Worm (Caenorhabditis elegans): ENCODE data around the gene H28G03.3.

The H28G03.3 gene

ce11 chrX:5256999-5257398 lies 30.8 kb upstream of the H28G03.3 start, which contains the start of gene nspg-12:
TSS of gene nspg-12 (plus strand) at chrX:5257299.
- TF ChIP-seq ztf-4 (tag; optimal IDR thresholded peaks at IDR 0.05) = no peak
- peak; percentile 44 for TF ChIP-seq elt-2 (tag; optimal IDR thresholded peaks at IDR 0.05)

- TF ChIP-seq nhr-25 (tag; optimal IDR thresholded peaks at IDR 0.05) (no peak), unc-39 (tag; optimal IDR thresholded peaks at IDR 0.05) (no peak), mdl-1 (tag; optimal IDR thresholded peaks at IDR 0.05) (no peak), elt-2 (tag; optimal IDR thresholded peaks at IDR 0.05) (peak; percentile 73)
Observed at ce11 chrX:5255320-5255719, 29.2 kb upstream of the H28G03.3 start.

ce11 chrX:5254894-5255293 lies 28.7 kb upstream of the H28G03.3 start, which contains the start of gene nspg-13:
TSS of gene nspg-13 (plus strand) at chrX:5255194.
- TF ChIP-seq egl-5 (tag; optimal IDR thresholded peaks at IDR 0.05) (no peak), elt-2 (tag; optimal IDR thresholded peaks at IDR 0.05) (no peak), ZK546.5 (tag; optimal IDR thresholded peaks at IDR 0.05) (no peak), ceh-28 (tag; optimal IDR thresholded peaks at IDR 0.05) (no peak), nhr-77 (tag; optimal IDR thresholded peaks at IDR 0.05) (no peak), ztf-4 (tag; optimal IDR thresholded peaks at IDR 0.05) (no peak)

- no peak for TF ChIP-seq skn-1 (tag; optimal IDR thresholded peaks at IDR 0.05)
- peak; percentile 72 for TF ChIP-seq pqm-1 (tag; optimal IDR thresholded peaks at IDR 0.05)
- TF ChIP-seq nhr-67 (tag; optimal IDR thresholded peaks at IDR 0.05) = no peak
- peak; percentile 84 for TF ChIP-seq elt-2 (tag; optimal IDR thresholded peaks at IDR 0.05)
- peak; percentile 32 for TF ChIP-seq pha-4 (tag; optimal IDR thresholded peaks at IDR 0.05)
- TF ChIP-seq unc-62 (GFP tag; optimal IDR thresholded peaks at IDR 0.05) = no peak
- no peak for TF ChIP-seq nhr-76 (tag; optimal IDR thresholded peaks at IDR 0.05)
- TF ChIP-seq hmg-11 (tag; optimal IDR thresholded peaks at IDR 0.05) = no peak
- no peak for TF ChIP-seq lin-15B (tag; optimal IDR thresholded peaks at IDR 0.05)
- no peak for TF ChIP-seq ceh-9 (tag; optimal IDR thresholded peaks at IDR 0.05)
- TF ChIP-seq egl-27 (tag; optimal IDR thresholded peaks at IDR 0.05) = no peak
- no peak for TF ChIP-seq lsy-12 (tag; optimal IDR thresholded peaks at IDR 0.05)
- TF ChIP-seq ztf-4 (tag; optimal IDR thresholded peaks at IDR 0.05) = no peak
- TF ChIP-seq fkh-2 (tag; optimal IDR thresholded peaks at IDR 0.05) = no peak
- TF ChIP-seq unc-39 (tag; optimal IDR thresholded peaks at IDR 0.05) = no peak
- no peak for TF ChIP-seq nhr-23 (tag; optimal IDR thresholded peaks at IDR 0.05)
- TF ChIP-seq nfya-1 (tag; optimal IDR thresholded peaks at IDR 0.05; ENCODE audit: insufficient read depth) = no peak
Observed at ce11 chrX:5252798-5253197, 26.6 kb upstream of the H28G03.3 start, which contains the start of gene nspg-14. TSS of gene nspg-14 (plus strand) at chrX:5253047.

- no peak for TF ChIP-seq pha-4 (tag; optimal IDR thresholded peaks at IDR 0.05)
- no peak for TF ChIP-seq unc-39 (tag; optimal IDR thresholded peaks at IDR 0.05)
- no peak for TF ChIP-seq fos-1 (tag; optimal IDR thresholded peaks at IDR 0.05)
- TF ChIP-seq ZK546.5 (tag; optimal IDR thresholded peaks at IDR 0.05) = no peak
- no peak for TF ChIP-seq lin-15B (tag; optimal IDR thresholded peaks at IDR 0.05)
- TF ChIP-seq daf-12 (tag; optimal IDR thresholded peaks at IDR 0.05) = no peak
- no peak for TF ChIP-seq nhr-12 (tag; optimal IDR thresholded peaks at IDR 0.05)
- no peak for TF ChIP-seq ztf-11 (tag; optimal IDR thresholded peaks at IDR 0.05)
- TF ChIP-seq fkh-10 (GFP tag; optimal IDR thresholded peaks at IDR 0.05) = no peak
- TF ChIP-seq mml-1 (tag; optimal IDR thresholded peaks at IDR 0.05) = no peak
- no peak for TF ChIP-seq tbx-2 (tag; optimal IDR thresholded peaks at IDR 0.05)
- TF ChIP-seq snpc-4 (tag; optimal IDR thresholded peaks at IDR 0.05) = no peak
- TF ChIP-seq nhr-28 (tag; optimal IDR thresholded peaks at IDR 0.05) = no peak
- TF ChIP-seq ceh-28 (tag; optimal IDR thresholded peaks at IDR 0.05) = no peak
- no peak for TF ChIP-seq egl-27 (tag; optimal IDR thresholded peaks at IDR 0.05)
- TF ChIP-seq sea-2 (GFP tag; optimal IDR thresholded peaks at IDR 0.05) = no peak
- TF ChIP-seq elt-3 (tag; optimal IDR thresholded peaks at IDR 0.05) = no peak
Observed at ce11 chrX:5249603-5250002, 23.4 kb upstream of the H28G03.3 start, which contains the start of gene Y34B4A.10. TSS of gene Y34B4A.10 (plus strand) at chrX:5249903.

Data from whole organism, L3 larva.